Worm (Caenorhabditis elegans): ENCODE data around the gene scb-1.
A peak's percentile ranks its signal among the peaks of the same experiment; 100 is the strongest.
"Not testable (repeated sequence)": the region's sequence is repeated elsewhere in the genome, so short reads cannot be mapped to it uniquely, and the experiment has no call there.

The scb-1 gene

ce11 chrV:11113041-11113574, 6.4 kb downstream of the scb-1 start, which contains the start of gene erfa-3 (continued):
- peak; percentile 76 for TF ChIP-seq nhr-43 (tag; optimal IDR thresholded peaks at IDR 0.05; ENCODE audit: poor library complexity, severe bottlenecking)
- no peak for TF ChIP-seq nhr-12 (tag; optimal IDR thresholded peaks at IDR 0.05)
- TF ChIP-seq mdl-1 (tag; optimal IDR thresholded peaks at IDR 0.05) = no peak
- TF ChIP-seq ceh-82 (tag; optimal IDR thresholded peaks at IDR 0.05) = no peak
- TF ChIP-seq ZK546.5 (tag; optimal IDR thresholded peaks at IDR 0.05) = no peak
- peak; percentile 91 for TF ChIP-seq hmg-11 (tag; optimal IDR thresholded peaks at IDR 0.05)
- no peak for TF ChIP-seq mml-1 (tag; optimal IDR thresholded peaks at IDR 0.05)

- TF ChIP-seq ceh-82, mdl-1, nhr-67 (tag; optimal IDR thresholded peaks at IDR 0.05): not testable (repeated sequence)
Observed at ce11 chrV:11109647-11110046, 9.9 kb downstream of the scb-1 start, which contains the start of gene Y42A5A.5. Gene Y42A5A.5 (minus strand): TSS chrV:11109747.

- TF ChIP-seq unc-39 (tag; optimal IDR thresholded peaks at IDR 0.05) (no peak), aly-2 (tag; optimal IDR thresholded peaks at IDR 0.05) (no peak), ztf-11 (tag; optimal IDR thresholded peaks at IDR 0.05) (no peak), skn-1 (tag; optimal IDR thresholded peaks at IDR 0.05) (no peak), nhr-12 (tag; optimal IDR thresholded peaks at IDR 0.05) (no peak), pqm-1 (tag; optimal IDR thresholded peaks at IDR 0.05) (no peak)
Observed at ce11 chrV:11104408-11104807, 15.1 kb downstream of the scb-1 start.

- TF ChIP-seq ama-1 (optimal IDR thresholded peaks at IDR 0.05) (no peak), nhr-67 (tag; optimal IDR thresholded peaks at IDR 0.05) (no peak), unc-39 (tag; optimal IDR thresholded peaks at IDR 0.05) (no peak), jun-1 (tag; optimal IDR thresholded peaks at IDR 0.05) (no peak), fos-1 (tag; optimal IDR thresholded peaks at IDR 0.05) (no peak), lin-15B (tag; optimal IDR thresholded peaks at IDR 0.05) (no peak), elt-2 (tag; optimal IDR thresholded peaks at IDR 0.05) (no peak), aly-2 (tag; optimal IDR thresholded peaks at IDR 0.05) (no peak), nhr-25 (tag; optimal IDR thresholded peaks at IDR 0.05) (no peak), ceh-16 (tag; optimal IDR thresholded peaks at IDR 0.05) (no peak), pqm-1 (tag; optimal IDR thresholded peaks at IDR 0.05) (no peak)
Observed at ce11 chrV:11098599-11098998, 20.9 kb downstream of the scb-1 start, which contains the start of gene cdkl-1. Gene cdkl-1 (plus strand): TSS chrV:11098899.

ce11 chrV:11095873-11096272, 23.6 kb downstream of the scb-1 start, which contains the start of gene Y42A5A.3:
Gene Y42A5A.3 (minus strand): TSS chrV:11095973.
- TF ChIP-seq egl-5 (tag; optimal IDR thresholded peaks at IDR 0.05) = no peak
- no peak for TF ChIP-seq fkh-2 (tag; optimal IDR thresholded peaks at IDR 0.05)
- no peak for TF ChIP-seq ZK546.5 (tag; optimal IDR thresholded peaks at IDR 0.05)
- no peak for TF ChIP-seq aly-2 (tag; optimal IDR thresholded peaks at IDR 0.05)
- no peak for TF ChIP-seq nhr-28 (tag; optimal IDR thresholded peaks at IDR 0.05)
- TF ChIP-seq ztf-11 (tag; optimal IDR thresholded peaks at IDR 0.05) = no peak
- TF ChIP-seq ceh-28 (tag; optimal IDR thresholded peaks at IDR 0.05) = no peak
- TF ChIP-seq tbx-2 (tag; optimal IDR thresholded peaks at IDR 0.05) = no peak
- no peak for TF ChIP-seq nhr-11 (tag; optimal IDR thresholded peaks at IDR 0.05)
- no peak for TF ChIP-seq skn-1 (tag; optimal IDR thresholded peaks at IDR 0.05)
- no peak for TF ChIP-seq nhr-77 (tag; optimal IDR thresholded peaks at IDR 0.05)
- TF ChIP-seq elt-3 (tag; optimal IDR thresholded peaks at IDR 0.05) = no peak
- no peak for TF ChIP-seq unc-62 (GFP tag; optimal IDR thresholded peaks at IDR 0.05)

- peak; percentile 25 for TF ChIP-seq jun-1 (tag; optimal IDR thresholded peaks at IDR 0.05)
- peak; percentile 35 for TF ChIP-seq elt-1 (tag; optimal IDR thresholded peaks at IDR 0.05)
- TF ChIP-seq fkh-2 (tag; optimal IDR thresholded peaks at IDR 0.05) = no peak
- peak; percentile 2 for TF ChIP-seq nhr-23 (tag; optimal IDR thresholded peaks at IDR 0.05)
Observed at ce11 chrV:11094698-11095097, 24.8 kb downstream of the scb-1 start.
